Fruit fly (Drosophila melanogaster): ENCODE measurements around the gene VhaAC45RP.

DNA sequence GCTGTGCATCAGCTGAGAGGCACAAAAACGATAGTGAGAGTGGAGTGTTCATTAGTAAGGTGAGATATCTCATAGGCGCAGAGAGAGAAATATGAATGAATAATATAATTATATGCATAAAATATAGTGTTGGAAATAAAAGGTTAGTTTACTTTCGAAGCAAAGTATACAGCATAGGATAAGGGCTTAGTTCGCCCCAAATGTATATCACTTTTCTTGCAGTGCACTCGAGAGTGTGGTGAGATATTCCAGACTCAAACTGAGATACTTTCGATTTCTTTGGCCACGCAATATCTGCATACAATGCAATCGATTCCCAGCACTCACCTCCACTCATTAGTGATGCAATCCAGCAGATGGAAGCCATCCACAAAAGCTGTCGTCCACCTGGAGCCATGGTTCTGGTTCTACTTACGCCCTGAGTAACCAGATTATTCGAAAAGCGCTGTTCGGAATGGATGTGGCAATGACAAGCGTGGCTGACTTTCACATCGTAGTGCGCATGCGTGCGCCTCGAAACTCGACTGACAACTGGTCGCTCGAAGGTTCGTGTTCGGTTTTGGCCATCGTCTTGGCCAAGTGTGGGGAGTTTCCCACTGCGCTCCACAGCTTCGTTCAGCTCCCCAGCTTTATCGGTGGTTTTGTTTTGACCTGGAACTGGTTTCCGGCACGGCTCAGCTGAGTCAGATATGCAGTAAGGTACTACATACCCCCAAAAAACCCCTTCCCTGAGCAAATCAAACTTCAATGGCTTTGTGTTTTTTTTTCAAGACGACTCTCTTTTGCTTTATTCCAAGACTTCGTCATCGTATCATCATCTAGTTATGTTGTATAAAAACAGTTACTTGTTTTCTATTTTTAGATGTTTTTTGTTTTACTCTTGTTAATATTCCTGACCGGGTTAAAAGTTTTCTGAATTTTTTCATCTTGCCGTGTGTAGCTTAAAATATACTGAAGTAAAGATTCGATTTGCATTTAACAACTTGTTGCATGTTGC, 4.8 kb upstream of the VhaAC45RP start, which contains the start of gene Rsod:
- TF ChIP-seq insv (optimal IDR thresholded peaks at IDR 0.05) (no peak), ttk (optimal IDR thresholded peaks at IDR 0.05) (no peak), h (optimal IDR thresholded peaks at IDR 0.05) (no peak), Sin3A (optimal IDR thresholded peaks at IDR 0.05) (no peak), psq (optimal IDR thresholded peaks at IDR 0.05) (no peak)

All from Kc167 (cell line).